Worm (Caenorhabditis elegans) whole organism, midembryonic: ENCODE measurements around the gene fbxb-35.

ENCODE experiments used
- cog-1 ChIP-seq: sonication (generic microtip); optimal IDR thresholded peaks from 2 replicates; lab custom pipeline; 2016; ENCODE audit warnings: missing genetic modification characterization, missing compliant biosample characterization
- flt-1 ChIP-seq: fragments of 200-800 bp; sonication (Bioruptor generic); IDR thresholded peaks from 2 replicates; pipeline ENCODE4 v1.3.6; 2022; ENCODE audit warnings: missing genetic modification characterization, missing compliant biosample characterization
- klf-2 ChIP-seq: fragments of 200-800 bp; sonication (Bioruptor generic); conservative IDR thresholded peaks from 2 replicates; pipeline ENCODE4 v1.3.6; 2022; ENCODE audit warnings: missing genetic modification reagents, missing genetic modification characterization, missing compliant biosample characterization
- ref-1 ChIP-seq: fragments of 200-800 bp; sonication (Bioruptor generic); conservative IDR thresholded peaks from 2 replicates; pipeline ENCODE4 v1.3.6; 2022; ENCODE audit warnings: missing genetic modification reagents, missing genetic modification characterization, missing compliant biosample characterization
- tab-1 ChIP-seq: fragments of 200-800 bp; sonication (Bioruptor generic); IDR thresholded peaks from 2 replicates; pipeline ENCODE4 v1.3.6; 2022; ENCODE audit warnings: missing genetic modification characterization, missing compliant biosample characterization
- ztf-23 ChIP-seq: fragments of 200-800 bp; sonication (Bioruptor generic); IDR thresholded peaks from 2 replicates; pipeline ENCODE4 v1.3.6; 2022; ENCODE audit warnings: missing genetic modification reagents, missing genetic modification characterization, missing compliant biosample characterization
- ztf-29 ChIP-seq: fragments of 200-800 bp; sonication (Bioruptor generic); IDR thresholded peaks from 2 replicates; pipeline ENCODE4 v1.3.6; 2022; ENCODE audit warnings: missing genetic modification reagents, missing genetic modification characterization, missing compliant biosample characterization

ce11 chrII:2090605-2091004, 39.1 kb downstream of the fbxb-35 start, which contains the start of gene trpl-5:
- TF ChIP-seq klf-2 (no peak), flt-1 (GFP tag; lab: Robert Waterston, UW) (no peak), ztf-29 (GFP tag; lab: Robert Waterston, UW) (no peak), ztf-23 (GFP tag; lab: Robert Waterston, UW) (no peak), cog-1 (tag; lab: Kevin White, UChicago) (no peak), tab-1 (GFP tag; lab: Robert Waterston, UW) (no peak), ref-1 (no peak)
